Worm (Caenorhabditis elegans) whole organism, L4/young adult: ENCODE results near the gene F41F3.3.

Experiments
- W03F9.2 ChIP-seq: fragments of 150-350 bp; optimal IDR thresholded peaks from 2 replicates; lab custom pipeline; 2014; ENCODE audit warnings: missing biosample characterization, missing genetic modification characterization
- him-1 ChIP-seq: sonication (generic microtip); optimal IDR thresholded peaks from 2 replicates; lab custom pipeline; 2016; ENCODE audit warnings: missing genotype, missing genetic modification reagents, missing genetic modification characterization, missing compliant biosample characterization

ce11 chrV:4684137-4684536, 36.1 kb upstream of the F41F3.3 start:
- TF ChIP-seq him-1 (tag; lab: Kevin White, UChicago) (no peak), W03F9.2 (tag; lab: Kevin White, UChicago) (no peak)
